Fruit fly (Drosophila melanogaster) whole organism, embryonic: ENCODE measurements around the gene CG9775.

Experiments used
- Asciz ChIP-seq: fragments of 200-800 bp; sonication (Bioruptor generic); optimal IDR thresholded peaks from 2 replicates; lab custom pipeline; 2017; ENCODE audit warnings: missing biosample characterization, mild to moderate bottlenecking, missing genetic modification characterization, missing genetic modification reagents
- BtbVII ChIP-seq: fragments of 200-800 bp; sonication (Bioruptor generic); optimal IDR thresholded peaks from 3 replicates; lab custom pipeline; 2017; ENCODE audit warnings: missing biosample characterization, mild to moderate bottlenecking, missing genetic modification characterization
- CG10209 ChIP-seq: fragments of 200-800 bp; sonication (Bioruptor generic); optimal IDR thresholded peaks from 3 replicates; lab custom pipeline; 2017; ENCODE audit warnings: missing biosample characterization, mild to moderate bottlenecking, missing genetic modification characterization, missing genetic modification reagents
- CG11085 ChIP-seq: fragments of 200-800 bp; sonication (Bioruptor generic); IDR thresholded peaks from 2 replicates; pipeline ENCODE4 v1.3.6; 2022; ENCODE audit warnings: missing biosample characterization, missing genetic modification characterization
- CG11504 ChIP-seq: fragments of 200-800 bp; sonication (Bioruptor generic); optimal IDR thresholded peaks from 3 replicates; lab custom pipeline; 2019; ENCODE audit warnings: missing biosample characterization, mild to moderate bottlenecking, missing genetic modification characterization, moderate library complexity
- CG11695 ChIP-seq: fragments of 200-800 bp; sonication (Bioruptor generic); IDR thresholded peaks from 3 replicates; pipeline ENCODE4 v1.3.6; 2022; ENCODE audit warnings: missing biosample characterization, missing genetic modification characterization
- CG15073 ChIP-seq: fragments of 200-800 bp; sonication (Bioruptor generic); optimal IDR thresholded peaks from 2 replicates; lab custom pipeline; 2016; ENCODE audit warnings: missing biosample characterization, missing genetic modification characterization
- CG15696 ChIP-seq: fragments of 200-800 bp; sonication (Bioruptor generic); optimal IDR thresholded peaks from 2 replicates; lab custom pipeline; 2019; ENCODE audit warnings: missing biosample characterization, mild to moderate bottlenecking, missing genetic modification characterization, moderate library complexity
- CG16863 ChIP-seq: fragments of 200-800 bp; sonication (Bioruptor generic); optimal IDR thresholded peaks from 3 replicates; lab custom pipeline; 2016; ENCODE audit warnings: missing biosample characterization, missing genetic modification characterization
- CG2199 ChIP-seq: fragments of 200-800 bp; sonication (Bioruptor generic); IDR thresholded peaks from 3 replicates; pipeline ENCODE4 v1.3.6; 2022; ENCODE audit warnings: missing biosample characterization, missing genetic modification characterization
- CG3847 ChIP-seq: fragments of 200-800 bp; sonication (Bioruptor generic); IDR thresholded peaks from 2 replicates; pipeline ENCODE4 v1.3.6; 2022; ENCODE audit warnings: missing biosample characterization, missing genetic modification characterization
- CG4282 ChIP-seq: fragments of 200-800 bp; sonication (Bioruptor generic); optimal IDR thresholded peaks from 2 replicates; lab custom pipeline; 2016; ENCODE audit warnings: missing biosample characterization, missing genetic modification characterization
- CG7357 ChIP-seq: fragments of 200-800 bp; sonication (Bioruptor generic); IDR thresholded peaks from 3 replicates; pipeline ENCODE4 v1.3.6; 2022; ENCODE audit warnings: missing biosample characterization, missing genetic modification characterization
- CG7372 ChIP-seq: fragments of 200-800 bp; sonication (Bioruptor generic); IDR thresholded peaks from 2 replicates; pipeline ENCODE4 v1.3.6; 2022; ENCODE audit warnings: missing biosample characterization, missing genetic modification characterization
- CG8359 ChIP-seq: fragments of 200-800 bp; sonication (Bioruptor generic); optimal IDR thresholded peaks from 2 replicates; lab custom pipeline; 2017; ENCODE audit warnings: missing biosample characterization, mild to moderate bottlenecking, missing genetic modification characterization, borderline replicate concordance
- D19B ChIP-seq: fragments of 200-800 bp; sonication (Bioruptor generic); optimal IDR thresholded peaks from 2 replicates; lab custom pipeline; 2017; ENCODE audit warnings: missing biosample characterization, mild to moderate bottlenecking, missing genetic modification characterization
- Deaf1 ChIP-seq: fragments of 200-800 bp; optimal IDR thresholded peaks from 3 replicates; lab custom pipeline; 2019; ENCODE audit warnings: missing biosample characterization, mild to moderate bottlenecking, missing genetic modification characterization, moderate library complexity
- Dip3 ChIP-seq: fragments of 200-800 bp; sonication (Bioruptor generic); optimal IDR thresholded peaks from 3 replicates; lab custom pipeline; 2016; ENCODE audit warnings: missing biosample characterization, missing genetic modification characterization
- ERR ChIP-seq: fragments of 200-800 bp; sonication (Bioruptor generic); optimal IDR thresholded peaks from 2 replicates; lab custom pipeline; 2016; ENCODE audit warnings: missing biosample characterization, missing genetic modification characterization
- GATAe ChIP-seq: fragments of 200-800 bp; sonication (Bioruptor generic); conservative IDR thresholded peaks from 2 replicates; pipeline ENCODE4 v1.3.6; 2022; ENCODE audit warnings: missing biosample characterization, missing genetic modification characterization
- Jarid2 ChIP-seq: fragments of 200-800 bp; sonication (Bioruptor generic); optimal IDR thresholded peaks from 3 replicates; lab custom pipeline; 2017; ENCODE audit warnings: mild to moderate bottlenecking, missing biosample characterization, missing genetic modification reagents, missing genetic modification characterization
- Lim3 ChIP-seq: fragments of 200-800 bp; sonication (Bioruptor generic); IDR thresholded peaks from 2 replicates; pipeline ENCODE4 v1.3.6; 2022; ENCODE audit warnings: missing biosample characterization, missing genetic modification characterization
- Nf-YA ChIP-seq: fragments of 200-800 bp; sonication (Bioruptor generic); IDR thresholded peaks from 2 replicates; pipeline ENCODE4 v1.3.6; 2022; ENCODE audit warnings: missing biosample characterization, missing genetic modification characterization
- Nf-YB ChIP-seq: fragments of 200-800 bp; sonication (Bioruptor generic); optimal IDR thresholded peaks from 3 replicates; lab custom pipeline; 2019; ENCODE audit warnings: missing biosample characterization, mild to moderate bottlenecking, missing genetic modification characterization, moderate library complexity
- Six4 ChIP-seq: fragments of 200-800 bp; sonication (Bioruptor generic); optimal IDR thresholded peaks from 2 replicates; lab custom pipeline; 2016; ENCODE audit warnings: missing biosample characterization, missing genetic modification characterization
- al ChIP-seq: fragments of 200-800 bp; sonication (Bioruptor generic); IDR thresholded peaks from 2 replicates; pipeline ENCODE4 v1.3.6; 2022; ENCODE audit warnings: missing biosample characterization, missing genetic modification characterization
- ase ChIP-seq: fragments of 200-800 bp; sonication (Bioruptor generic); IDR thresholded peaks from 3 replicates; pipeline ENCODE4 v1.3.6; 2022; ENCODE audit warnings: missing biosample characterization, missing genetic modification characterization
- chif ChIP-seq, 2 experiments: fragments of 200-800 bp; sonication (Bioruptor generic); optimal IDR thresholded peaks; 3 replicates each; lab custom pipeline; 2016; ENCODE audit warnings: missing biosample characterization in 2 of 2, missing genetic modification characterization in 2 of 2
- chm ChIP-seq: fragments of 200-800 bp; sonication (Bioruptor generic); IDR thresholded peaks from 2 replicates; pipeline ENCODE4 v1.3.6; 2022; ENCODE audit warnings: missing biosample characterization, missing genetic modification characterization
- disco-r ChIP-seq: fragments of 200-800 bp; sonication (Bioruptor generic); optimal IDR thresholded peaks from 2 replicates; lab custom pipeline; 2016; ENCODE audit warnings: missing biosample characterization, missing genetic modification characterization
- dpn ChIP-seq, 2 experiments: fragments of 200-800 bp; sonication (Bioruptor generic); optimal IDR thresholded peaks; 3 replicates each; lab custom pipeline; 2016; ENCODE audit warnings: missing biosample characterization in 2 of 2, missing genetic modification characterization in 2 of 2
- eve ChIP-seq, 2 experiments: fragments of >200 bp; optimal IDR thresholded peaks; 2 replicates each; lab custom pipeline; 2017; ENCODE audit warnings: missing biosample characterization in 2 of 2, missing genetic modification characterization in 2 of 2
- ftz-f1 ChIP-seq: fragments of 200-800 bp; sonication (Bioruptor generic); optimal IDR thresholded peaks from 2 replicates; lab custom pipeline; 2016; ENCODE audit warnings: missing biosample characterization, missing genetic modification characterization
- fu2 ChIP-seq: fragments of 200-800 bp; sonication (Bioruptor generic); optimal IDR thresholded peaks from 2 replicates; lab custom pipeline; 2016; ENCODE audit warnings: missing biosample characterization, missing genetic modification characterization
- jumu ChIP-seq: fragments of 200-800 bp; sonication (Bioruptor generic); optimal IDR thresholded peaks from 3 replicates; lab custom pipeline; 2016; ENCODE audit warnings: missing biosample characterization, missing genetic modification characterization
- ken ChIP-seq: fragments of 200-800 bp; sonication (Bioruptor generic); IDR thresholded peaks from 3 replicates; pipeline ENCODE4 v1.3.6; 2022; ENCODE audit warnings: missing biosample characterization, missing genetic modification characterization
- lola ChIP-seq, 3 experiments: fragments of >200 bp in 2 of 3; fragments of 200-800 bp in 1 of 3; sonication (Bioruptor generic) in 1 of 3; optimal IDR thresholded peaks; 2 replicates each; lab custom pipeline; 2017 to 2019; ENCODE audit warnings: missing biosample characterization in 3 of 3, missing genetic modification characterization in 3 of 3, mild to moderate bottlenecking in 1 of 3, moderate library complexity in 1 of 3
- nerfin-2 ChIP-seq: fragments of 200-800 bp; sonication (Bioruptor generic); IDR thresholded peaks from 2 replicates; pipeline ENCODE4 v1.3.6; 2022; ENCODE audit warnings: missing biosample characterization, missing genetic modification characterization; ENCODE audit not compliant: partially characterized antibody
- nmo ChIP-seq: fragments of 200-800 bp; sonication (Bioruptor generic); optimal IDR thresholded peaks from 2 replicates; lab custom pipeline; 2018; ENCODE audit warnings: missing biosample characterization, mild to moderate bottlenecking, missing genetic modification characterization, moderate library complexity
- p53 ChIP-seq: fragments of 200-800 bp; sonication (Bioruptor generic); optimal IDR thresholded peaks from 2 replicates; lab custom pipeline; 2016; ENCODE audit warnings: missing biosample characterization, missing genetic modification characterization
- pros ChIP-seq: fragments of 200-800 bp; sonication (Bioruptor generic); optimal IDR thresholded peaks from 3 replicates; lab custom pipeline; 2019; ENCODE audit warnings: missing biosample characterization, mild to moderate bottlenecking, missing genetic modification characterization, moderate library complexity
- pzg ChIP-seq: fragments of 200-800 bp; sonication (Bioruptor generic); optimal IDR thresholded peaks from 3 replicates; lab custom pipeline; 2018; ENCODE audit warnings: missing biosample characterization, mild to moderate bottlenecking, missing genetic modification characterization, moderate library complexity
- rib ChIP-seq: fragments of 200-800 bp; sonication (Bioruptor generic); IDR thresholded peaks from 2 replicates; pipeline ENCODE4 v1.3.6; 2022; ENCODE audit warnings: missing biosample characterization, missing genetic modification characterization
- seq ChIP-seq: fragments of 200-800 bp; sonication (Bioruptor generic); IDR thresholded peaks from 2 replicates; pipeline ENCODE4 v1.3.6; 2022; ENCODE audit warnings: missing biosample characterization, missing genetic modification characterization
- sisA ChIP-seq: fragments of 200-800 bp; sonication (Bioruptor generic); IDR thresholded peaks from 2 replicates; pipeline ENCODE4 v1.3.6; 2022; ENCODE audit warnings: missing biosample characterization, missing genetic modification characterization
- sr ChIP-seq: fragments of 200-800 bp; sonication (Bioruptor generic); IDR thresholded peaks from 3 replicates; pipeline ENCODE4 v1.3.6; 2022; ENCODE audit warnings: missing biosample characterization, missing genetic modification characterization
- stc ChIP-seq: fragments of 200-800 bp; sonication (Bioruptor generic); IDR thresholded peaks from 2 replicates; pipeline ENCODE4 v1.3.6; 2022; ENCODE audit warnings: missing biosample characterization, missing genetic modification characterization
- sug ChIP-seq: fragments of 200-800 bp; optimal IDR thresholded peaks from 2 replicates; lab custom pipeline; 2019; ENCODE audit warnings: missing biosample characterization, mild to moderate bottlenecking, missing genetic modification characterization, moderate library complexity
- tll ChIP-seq, 2 experiments: fragments of 200-800 bp in 1 of 2; fragments of >200 bp in 1 of 2; sonication (Bioruptor generic) in 1 of 2; optimal IDR thresholded peaks; 2 replicates each; lab custom pipeline; 2017 to 2019; ENCODE audit warnings: missing biosample characterization in 2 of 2, missing genetic modification characterization in 2 of 2, mild to moderate bottlenecking in 1 of 2, moderate library complexity in 1 of 2
- tup ChIP-seq: fragments of 200-800 bp; sonication (Bioruptor generic); optimal IDR thresholded peaks from 2 replicates; lab custom pipeline; 2016; ENCODE audit warnings: missing biosample characterization, mild to moderate bottlenecking, missing genetic modification characterization, moderate library complexity
- z ChIP-seq: fragments of 200-800 bp; sonication (Bioruptor generic); IDR thresholded peaks from 3 replicates; pipeline ENCODE4 v1.3.6; 2022; ENCODE audit warnings: missing biosample characterization, missing genetic modification characterization

Gene CG9775

DNA sequence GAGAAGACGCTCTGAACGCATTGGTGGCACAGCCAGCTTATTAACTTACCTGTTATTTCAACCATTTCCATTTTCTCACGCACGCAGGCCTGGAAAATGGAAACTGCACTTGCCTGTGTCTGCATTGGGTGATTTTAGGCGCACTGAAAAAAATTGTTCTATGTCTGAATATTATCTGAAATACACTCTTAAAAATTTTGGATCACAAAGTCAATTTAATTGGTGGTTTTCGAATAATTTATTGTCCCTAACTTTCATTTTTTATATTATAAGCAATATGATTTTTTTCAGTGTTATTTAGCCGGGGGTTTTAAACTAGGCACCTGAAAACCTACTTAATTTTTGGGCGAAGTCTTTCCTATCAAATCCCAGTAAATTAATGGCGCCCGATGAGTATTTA is 21.4 kb upstream of the CG9775 start (continued):
- TF ChIP-seq ase (GFP tag; lab: Robert Waterston, UW) (peak; percentile 81; the same call in 2 of the 3 replicates), al (GFP tag; lab: Robert Waterston, UW) (peak; percentile 70), pros (GFP tag; lab: Kevin White, UChicago) (peak; percentile 15), CG10209 (GFP tag; lab: Kevin White, UChicago) (peak; percentile 55), rib (GFP tag; lab: Robert Waterston, UW) (no peak), disco-r (peak; percentile 19), CG2199 (peak; percentile 92), tup (no peak), pzg (no peak), seq (GFP tag; lab: Robert Waterston, UW) (peak; percentile 60), jumu (GFP tag; lab: Kevin White, UChicago) (peak; percentile 69), p53 (GFP tag; lab: Kevin White, UChicago) (peak; percentile 36), z (GFP tag; lab: Robert Waterston, UW) (peak; percentile 56; the same call in 1 of the 3 replicates), CG11085 (GFP tag; lab: Robert Waterston, UW) (no peak), Nf-YA (GFP tag; lab: Robert Waterston, UW) (peak; percentile 65), lola (GFP tag; optimal IDR thresholded peaks at IDR 0.05; lab: Kevin White, UChicago) (peak in 1 of 3 experiments; percentile 67), D19B (GFP tag; lab: Kevin White, UChicago) (peak; percentile 24), CG3847 (GFP tag; lab: Robert Waterston, UW) (no peak), tll (GFP tag; optimal IDR thresholded peaks at IDR 0.05; lab: Kevin White, UChicago) (peak in 1 of 2 experiments; percentile 67), CG11695 (GFP tag; lab: Robert Waterston, UW) (peak; percentile 78; the same call in 2 of the 3 replicates), CG8359 (GFP tag; lab: Kevin White, UChicago) (peak; percentile 80), CG16863 (GFP tag; lab: Kevin White, UChicago) (no peak), Dip3 (peak; percentile 23), CG11504 (tag; lab: Kevin White, UChicago) (peak; percentile 88), ERR (no peak), Deaf1 (tag; lab: Kevin White, UChicago) (peak; percentile 54), CG15696 (peak; percentile 93), CG7372 (GFP tag; lab: Robert Waterston, UW) (peak; percentile 75), sug (tag; lab: Kevin White, UChicago) (no peak), CG4282 (no peak), Jarid2 (GFP tag; lab: Kevin White, UChicago) (peak; percentile 44), fu2 (GFP tag; lab: Kevin White, UChicago) (no peak), Asciz (GFP tag; lab: Kevin White, UChicago) (peak; percentile 87), chif (GFP tag; optimal IDR thresholded peaks at IDR 0.05; lab: Kevin White, UChicago) (peak; percentile 60 to 69), eve (GFP tag; optimal IDR thresholded peaks at IDR 0.05; lab: Kevin White, UChicago) (peak; percentile 29 to 85), chm (GFP tag; lab: Robert Waterston, UW) (peak; percentile 78), stc (peak; percentile 84), dpn (GFP tag; optimal IDR thresholded peaks at IDR 0.05; lab: Kevin White, UChicago) (peak; percentile 38 to 67), ftz-f1 (GFP tag; lab: Kevin White, UChicago) (no peak), CG7357 (GFP tag; lab: Robert Waterston, UW) (peak; percentile 74), CG15073 (GFP tag; lab: Kevin White, UChicago) (no peak), GATAe (GFP tag; lab: Robert Waterston, UW) (no peak), nerfin-2 (no peak), sr (GFP tag; lab: Robert Waterston, UW) (0 out of 3 replicates have a peak, but pooled peaks have one; percentile 13), BtbVII (peak; percentile 58), sisA (GFP tag; lab: Robert Waterston, UW) (peak; percentile 88), ken (GFP tag; lab: Robert Waterston, UW) (peak; percentile 71; the same call in 1 of the 3 replicates), Six4 (GFP tag; lab: Kevin White, UChicago) (peak; percentile 73), nmo (GFP tag; lab: Kevin White, UChicago) (peak; percentile 62), Lim3 (GFP tag; lab: Robert Waterston, UW) (no peak), Nf-YB (GFP tag; lab: Kevin White, UChicago) (peak; percentile 20)
